Fruit fly (Drosophila melanogaster) whole organism, embryonic: ENCODE measurements around the gene vnd.

Experiments used
- Adf1 ChIP-seq: fragments of 200-800 bp; sonication (Bioruptor generic); IDR thresholded peaks from 2 replicates; pipeline ENCODE4 v1.3.6; 2022; ENCODE audit warnings: missing biosample characterization, missing genetic modification characterization
- Antp ChIP-seq: fragments of 200-800 bp; sonication (Bioruptor generic); optimal IDR thresholded peaks from 3 replicates; lab custom pipeline; 2016; ENCODE audit warnings: missing biosample characterization, missing genetic modification characterization
- Atf3 ChIP-seq: fragments of 200-800 bp; sonication (Bioruptor generic); optimal IDR thresholded peaks from 3 replicates; lab custom pipeline; 2016; ENCODE audit warnings: missing biosample characterization, missing genetic modification characterization
- BEAF-32 ChIP-seq: fragments of 200-800 bp; sonication (Bioruptor generic); optimal IDR thresholded peaks from 3 replicates; lab custom pipeline; 2017; ENCODE audit warnings: missing biosample characterization, missing genetic modification characterization, mild to moderate bottlenecking, moderate library complexity, missing genetic modification reagents
- CG10565 ChIP-seq: fragments of 200-800 bp; sonication (Bioruptor generic); optimal IDR thresholded peaks from 3 replicates; lab custom pipeline; 2016; ENCODE audit warnings: missing biosample characterization, mild to moderate bottlenecking, missing genetic modification characterization
- CG11504 ChIP-seq: fragments of 200-800 bp; sonication (Bioruptor generic); optimal IDR thresholded peaks from 3 replicates; lab custom pipeline; 2019; ENCODE audit warnings: missing biosample characterization, mild to moderate bottlenecking, missing genetic modification characterization, moderate library complexity
- CG13287 ChIP-seq: fragments of 200-800 bp; sonication (Bioruptor generic); IDR thresholded peaks from 2 replicates; pipeline ENCODE4 v1.3.6; 2022; ENCODE audit warnings: missing biosample characterization, missing genetic modification characterization; ENCODE audit not compliant: partially characterized antibody
- CG15073 ChIP-seq: fragments of 200-800 bp; sonication (Bioruptor generic); optimal IDR thresholded peaks from 2 replicates; lab custom pipeline; 2016; ENCODE audit warnings: missing biosample characterization, missing genetic modification characterization
- CG16815 ChIP-seq: fragments of 200-800 bp; sonication (Bioruptor generic); optimal IDR thresholded peaks from 3 replicates; lab custom pipeline; 2017; ENCODE audit warnings: missing biosample characterization, mild to moderate bottlenecking, missing genetic modification characterization
- CG17328 ChIP-seq: fragments of 200-800 bp; sonication (Bioruptor generic); IDR thresholded peaks from 2 replicates; pipeline ENCODE4 v1.3.6; 2022; ENCODE audit warnings: missing biosample characterization, missing genetic modification characterization
- CG18599 ChIP-seq: fragments of 200-800 bp; sonication (Bioruptor generic); optimal IDR thresholded peaks from 3 replicates; lab custom pipeline; 2017; ENCODE audit warnings: missing biosample characterization, missing genetic modification characterization, mild to moderate bottlenecking, moderate library complexity, missing genetic modification reagents
- CG42726 ChIP-seq: fragments of 200-800 bp; sonication (Bioruptor generic); IDR thresholded peaks from 2 replicates; pipeline ENCODE4 v1.3.6; 2022; ENCODE audit warnings: missing biosample characterization, missing genetic modification characterization; ENCODE audit not compliant: partially characterized antibody
- CG4424 ChIP-seq: fragments of 200-800 bp; sonication (Bioruptor generic); optimal IDR thresholded peaks from 3 replicates; lab custom pipeline; 2016; ENCODE audit warnings: missing biosample characterization, missing genetic modification characterization
- CG4854 ChIP-seq: fragments of 200-800 bp; sonication (Bioruptor generic); optimal IDR thresholded peaks from 2 replicates; lab custom pipeline; 2016; ENCODE audit warnings: missing biosample characterization, missing genetic modification characterization, inconsistent platforms
- CG6813 ChIP-seq: fragments of 200-800 bp; sonication (Bioruptor generic); optimal IDR thresholded peaks from 2 replicates; lab custom pipeline; 2017; ENCODE audit warnings: missing biosample characterization, missing genetic modification characterization, mild to moderate bottlenecking, moderate library complexity, missing genetic modification reagents
- CG8290 ChIP-seq, 3 experiments: fragments of 200-800 bp; sonication (Bioruptor generic); optimal IDR thresholded peaks; 2 replicates each; lab custom pipeline; 2016 to 2019; ENCODE audit warnings: missing biosample characterization in 3 of 3, missing genetic modification characterization in 3 of 3, mild to moderate bottlenecking in 2 of 3, moderate library complexity in 1 of 3
- CG8944 ChIP-seq: fragments of 200-800 bp; sonication (Bioruptor generic); optimal IDR thresholded peaks from 3 replicates; lab custom pipeline; 2016; ENCODE audit warnings: missing biosample characterization, missing genetic modification characterization
- Dbx ChIP-seq: fragments of 200-800 bp; sonication (Bioruptor generic); IDR thresholded peaks from 3 replicates; pipeline ENCODE4 v1.3.6; 2022; ENCODE audit warnings: missing biosample characterization, missing genetic modification characterization
- Doc2 ChIP-seq: fragments of 200-800 bp; sonication (Bioruptor generic); IDR thresholded peaks from 2 replicates; pipeline ENCODE4 v1.3.6; 2022; ENCODE audit warnings: missing biosample characterization, missing genetic modification characterization
- H2.0 ChIP-seq: fragments of 200-800 bp; sonication (Bioruptor generic); IDR thresholded peaks from 2 replicates; pipeline ENCODE4 v1.3.6; 2022; ENCODE audit warnings: missing biosample characterization, missing genetic modification characterization
- HLH54F ChIP-seq: fragments of 200-800 bp; sonication (Bioruptor generic); optimal IDR thresholded peaks from 3 replicates; lab custom pipeline; 2016; ENCODE audit warnings: missing biosample characterization, missing genetic modification characterization
- Hsf ChIP-seq: fragments of 200-800 bp; sonication (Bioruptor generic); optimal IDR thresholded peaks from 3 replicates; lab custom pipeline; 2016; ENCODE audit warnings: missing biosample characterization, missing genetic modification characterization
- Meics ChIP-seq: fragments of 200-800 bp; sonication (Bioruptor generic); optimal IDR thresholded peaks from 2 replicates; lab custom pipeline; 2017; ENCODE audit warnings: missing biosample characterization, mild to moderate bottlenecking, missing genetic modification characterization
- Side ChIP-seq: fragments of 200-800 bp; sonication (Bioruptor generic); optimal IDR thresholded peaks from 2 replicates; lab custom pipeline; 2016; ENCODE audit warnings: missing biosample characterization, missing genetic modification characterization
- az2 ChIP-seq: fragments of 200-800 bp; sonication (Bioruptor generic); optimal IDR thresholded peaks from 3 replicates; lab custom pipeline; 2016; ENCODE audit warnings: missing biosample characterization, missing genetic modification characterization
- br ChIP-seq: fragments of >200 bp; optimal IDR thresholded peaks from 2 replicates; lab custom pipeline; 2017
- bsh ChIP-seq, 2 experiments: fragments of 200-800 bp; sonication (Bioruptor generic); optimal IDR thresholded peaks; 2 replicates each; lab custom pipeline; 2017 to 2018; ENCODE audit warnings: mild to moderate bottlenecking in 2 of 2, missing biosample characterization in 2 of 2, missing genetic modification characterization in 2 of 2, moderate library complexity in 1 of 2
- crol ChIP-seq: fragments of 200-800 bp; sonication (Bioruptor generic); IDR thresholded peaks from 2 replicates; pipeline ENCODE4 v1.3.6; 2022; ENCODE audit warnings: missing biosample characterization, missing genetic modification characterization
- dpn ChIP-seq, 2 experiments: fragments of 200-800 bp; sonication (Bioruptor generic); optimal IDR thresholded peaks; 3 replicates each; lab custom pipeline; 2016; ENCODE audit warnings: missing biosample characterization in 2 of 2, missing genetic modification characterization in 2 of 2
- eve ChIP-seq, 2 experiments: fragments of >200 bp; optimal IDR thresholded peaks; 2 replicates each; lab custom pipeline; 2017; ENCODE audit warnings: missing biosample characterization in 2 of 2, missing genetic modification characterization in 2 of 2
- fd64A ChIP-seq: fragments of 200-800 bp; sonication (Bioruptor generic); optimal IDR thresholded peaks from 3 replicates; lab custom pipeline; 2018; ENCODE audit warnings: missing biosample characterization, mild to moderate bottlenecking, missing genetic modification characterization
- gem ChIP-seq: fragments of 200-800 bp; sonication (Bioruptor generic); optimal IDR thresholded peaks from 2 replicates; lab custom pipeline; 2019; ENCODE audit warnings: missing biosample characterization, mild to moderate bottlenecking, missing genetic modification characterization, moderate library complexity
- grau ChIP-seq: fragments of 200-800 bp; optimal IDR thresholded peaks from 3 replicates; lab custom pipeline; 2019; ENCODE audit warnings: missing biosample characterization, mild to moderate bottlenecking, missing genetic modification characterization, moderate library complexity
- ind ChIP-seq: fragments of 200-800 bp; sonication (Bioruptor generic); optimal IDR thresholded peaks from 3 replicates; lab custom pipeline; 2016; ENCODE audit warnings: missing biosample characterization, missing genetic modification characterization
- kay ChIP-seq: fragments of 200-800 bp; sonication (Bioruptor generic); optimal IDR thresholded peaks from 2 replicates; lab custom pipeline; 2016; ENCODE audit warnings: missing biosample characterization, missing genetic modification characterization
- lab ChIP-seq: fragments of 200-800 bp; sonication (Bioruptor generic); optimal IDR thresholded peaks from 3 replicates; lab custom pipeline; 2017; ENCODE audit warnings: missing biosample characterization, missing genetic modification characterization, mild to moderate bottlenecking, moderate library complexity, missing genetic modification reagents
- lbe ChIP-seq: fragments of 200-800 bp; sonication (Bioruptor generic); optimal IDR thresholded peaks from 2 replicates; lab custom pipeline; 2016; ENCODE audit warnings: missing biosample characterization, mild to moderate bottlenecking, missing genetic modification characterization
- lilli ChIP-seq: fragments of 200-800 bp; sonication (Bioruptor generic); optimal IDR thresholded peaks from 3 replicates; lab custom pipeline; 2016; ENCODE audit warnings: missing biosample characterization, missing genetic modification characterization
- maf-S ChIP-seq: fragments of 200-800 bp; sonication (Bioruptor generic); optimal IDR thresholded peaks from 2 replicates; lab custom pipeline; 2016; ENCODE audit warnings: missing biosample characterization, missing genetic modification characterization
- mam ChIP-seq: fragments of 200-800 bp; sonication (Bioruptor generic); optimal IDR thresholded peaks from 3 replicates; lab custom pipeline; 2016; ENCODE audit warnings: missing biosample characterization, missing genetic modification characterization
- otp ChIP-seq: fragments of 200-800 bp; sonication (Bioruptor generic); IDR thresholded peaks from 3 replicates; pipeline ENCODE4, ENCODE4 v1.3.6; 2022; ENCODE audit warnings: missing biosample characterization, missing genetic modification characterization
- pita ChIP-seq: fragments of 200-800 bp; sonication (Bioruptor generic); optimal IDR thresholded peaks from 2 replicates; lab custom pipeline; 2017; ENCODE audit warnings: missing biosample characterization, mild to moderate bottlenecking, missing genetic modification characterization
- pnt ChIP-seq: fragments of 200-800 bp; sonication (Bioruptor generic); optimal IDR thresholded peaks from 3 replicates; lab custom pipeline; 2016; ENCODE audit warnings: missing biosample characterization, missing genetic modification characterization
- ranshi ChIP-seq: fragments of 200-800 bp; sonication (Bioruptor generic); IDR thresholded peaks from 2 replicates; pipeline ENCODE4 v1.3.6; 2022; ENCODE audit warnings: missing biosample characterization, missing genetic modification characterization
- row ChIP-seq: fragments of 200-800 bp; sonication (Bioruptor generic); IDR thresholded peaks from 3 replicates; pipeline ENCODE4 v1.3.6; 2022; ENCODE audit warnings: missing biosample characterization, missing genetic modification characterization
- sc ChIP-seq, 3 experiments: fragments of >200 bp in 2 of 3; fragments of 200-800 bp in 1 of 3; sonication (Bioruptor generic) in 1 of 3; optimal IDR thresholded peaks; 2 replicates in 2 of 3; 3 replicates in 1 of 3; lab custom pipeline; 2017; ENCODE audit warnings: mild to moderate bottlenecking in 1 of 3, missing biosample characterization in 1 of 3, missing genetic modification characterization in 1 of 3, missing genetic modification reagents in 1 of 3
- sisA ChIP-seq: fragments of 200-800 bp; sonication (Bioruptor generic); IDR thresholded peaks from 2 replicates; pipeline ENCODE4 v1.3.6; 2022; ENCODE audit warnings: missing biosample characterization, missing genetic modification characterization
- ttk ChIP-seq: fragments of 200-800 bp; sonication (Bioruptor generic); IDR thresholded peaks from 2 replicates; pipeline ENCODE4 v2.1.2; 2022; ENCODE audit warnings: missing biosample characterization, missing genetic modification characterization
- tup ChIP-seq: fragments of 200-800 bp; sonication (Bioruptor generic); optimal IDR thresholded peaks from 2 replicates; lab custom pipeline; 2016; ENCODE audit warnings: missing biosample characterization, mild to moderate bottlenecking, missing genetic modification characterization, moderate library complexity
- unpg ChIP-seq: fragments of 200-800 bp; sonication (Bioruptor generic); optimal IDR thresholded peaks from 3 replicates; lab custom pipeline; 2018; ENCODE audit warnings: missing biosample characterization, mild to moderate bottlenecking, missing genetic modification characterization, moderate library complexity

vnd gene

DNA sequence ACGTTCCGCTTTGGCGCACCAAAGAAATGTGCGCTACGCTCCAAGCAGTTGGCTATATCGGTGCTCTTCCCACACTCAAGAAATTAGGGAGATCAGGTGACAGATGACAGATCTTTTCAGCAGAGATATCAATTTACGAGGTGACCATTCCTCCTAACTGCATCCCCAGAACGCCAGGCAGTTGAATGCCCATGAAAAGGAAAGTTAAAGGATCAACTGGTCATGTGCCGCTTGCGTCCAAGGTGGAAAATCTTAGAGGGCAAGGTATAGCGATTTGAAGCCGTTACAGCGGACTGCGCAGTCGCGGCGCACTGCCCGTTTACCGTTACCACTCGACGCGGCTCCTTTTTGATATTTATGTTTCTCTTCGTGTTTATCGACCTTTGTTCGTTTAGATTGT lies 36.7 kb downstream of the vnd start (continued):
- no peak for TF ChIP-seq pita
- peak; percentile 3 for TF ChIP-seq unpg (GFP tag; lab: Kevin White, UChicago)
- TF ChIP-seq lab (GFP tag; lab: Kevin White, UChicago), result peak; percentile 1
- no peak for TF ChIP-seq otp (GFP tag; lab: Robert Waterston, UW)
- no peak for TF ChIP-seq CG8290 (GFP tag; optimal IDR thresholded peaks at IDR 0.05; lab: Kevin White, UChicago)
- peak in 1 of 2 experiments; percentile 27 for TF ChIP-seq CG8290 (tag; optimal IDR thresholded peaks at IDR 0.05; lab: Kevin White, UChicago)
- peak; percentile 16 to 46 for TF ChIP-seq dpn (GFP tag; optimal IDR thresholded peaks at IDR 0.05; lab: Kevin White, UChicago)
- 0 out of 3 replicates have a peak, but pooled peaks have one; percentile 30 for TF ChIP-seq Dbx (GFP tag; lab: Robert Waterston, UW)
- peak; percentile 55 for TF ChIP-seq gem (tag; lab: Kevin White, UChicago)
- TF ChIP-seq tup (GFP tag; lab: Kevin White, UChicago), result no peak
- peak in 1 of 2 experiments; percentile 25 for TF ChIP-seq bsh (GFP tag; optimal IDR thresholded peaks at IDR 0.05; lab: Kevin White, UChicago)
- TF ChIP-seq Antp (GFP tag; lab: Kevin White, UChicago), result peak; percentile 45
- TF ChIP-seq Meics, result peak; percentile 10
- TF ChIP-seq Atf3, result no peak
- TF ChIP-seq sisA (GFP tag; lab: Robert Waterston, UW), result peak; percentile 33; the same call in 1 of the 2 replicates
- peak; percentile 40 for TF ChIP-seq az2 (GFP tag; lab: Kevin White, UChicago)
- no peak for TF ChIP-seq CG42726 (GFP tag; lab: Robert Waterston, UW)
- peak; percentile 51 for TF ChIP-seq ind
- TF ChIP-seq lbe (GFP tag; lab: Kevin White, UChicago), result no peak
- TF ChIP-seq CG16815 (GFP tag; lab: Kevin White, UChicago), result no peak
- no peak for TF ChIP-seq br
- peak; percentile 45 for TF ChIP-seq grau (tag; lab: Kevin White, UChicago)
- no peak for TF ChIP-seq HLH54F
- TF ChIP-seq fd64A (GFP tag; lab: Kevin White, UChicago), result no peak
- TF ChIP-seq CG15073, result no peak
- TF ChIP-seq CG4854 (GFP tag; lab: Kevin White, UChicago), result no peak
- peak; percentile 42 for TF ChIP-seq CG11504
- no peak for TF ChIP-seq CG10565 (GFP tag; lab: Kevin White, UChicago)
- TF ChIP-seq sc (optimal IDR thresholded peaks at IDR 0.05; lab: Kevin White, UChicago), result no peak
- no peak for TF ChIP-seq sc (GFP tag; optimal IDR thresholded peaks at IDR 0.05; lab: Kevin White, UChicago)
- peak; percentile 39 for TF ChIP-seq CG8944 (GFP tag; lab: Kevin White, UChicago)
- TF ChIP-seq kay (GFP tag; lab: Kevin White, UChicago), result no peak
- TF ChIP-seq lilli, result peak; percentile 46
- peak; percentile 17; the same call in 1 of the 2 replicates for TF ChIP-seq CG17328 (GFP tag; lab: Robert Waterston, UW)
- TF ChIP-seq Hsf, result peak; percentile 28
- no peak for TF ChIP-seq CG6813
- TF ChIP-seq maf-S, result peak; percentile 24
- TF ChIP-seq eve (GFP tag; optimal IDR thresholded peaks at IDR 0.05; lab: Kevin White, UChicago), result no peak
- TF ChIP-seq Doc2 (GFP tag; lab: Robert Waterston, UW), result no peak
- TF ChIP-seq BEAF-32 (GFP tag; lab: Kevin White, UChicago), result no peak
- no peak for TF ChIP-seq CG13287
- TF ChIP-seq CG4424 (GFP tag; lab: Kevin White, UChicago), result peak; percentile 7
- no peak for TF ChIP-seq Adf1 (GFP tag; lab: Robert Waterston, UW)
- peak; percentile 18; the same call in 1 of the 2 replicates for TF ChIP-seq ranshi
- TF ChIP-seq Side, result peak; percentile 18
- TF ChIP-seq pnt, result peak; percentile 29
- TF ChIP-seq CG18599 (GFP tag; lab: Kevin White, UChicago), result no peak
- TF ChIP-seq H2.0 (GFP tag; lab: Robert Waterston, UW), result peak; percentile 18; the same call in 1 of the 2 replicates
- TF ChIP-seq ttk (GFP tag; lab: Robert Waterston, UW), result 0 out of 2 replicates have a peak, but pooled peaks have one; percentile 31
- peak; percentile 60 for TF ChIP-seq row (GFP tag; lab: Robert Waterston, UW)
- peak; percentile 39 for TF ChIP-seq mam
- no peak for TF ChIP-seq crol (GFP tag; lab: Robert Waterston, UW)
